Fruit fly (Drosophila melanogaster) whole organism, prepupa: ENCODE data around the gene CG15373.

Source experiments
- CG10631 ChIP-seq: fragments of 200-800 bp; sonication (Bioruptor generic); optimal IDR thresholded peaks from 2 replicates; lab custom pipeline; 2016; ENCODE audit warnings: missing biosample characterization, missing genetic modification characterization
- CG6808 ChIP-seq: fragments of 200-800 bp; sonication (Bioruptor generic); optimal IDR thresholded peaks from 3 replicates; lab custom pipeline; 2017; ENCODE audit warnings: missing biosample characterization, missing genetic modification characterization, mild to moderate bottlenecking, moderate library complexity, missing genetic modification reagents
- CG6854 ChIP-seq: fragments of 200-800 bp; sonication (Bioruptor generic); optimal IDR thresholded peaks from 2 replicates; lab custom pipeline; 2017; ENCODE audit warnings: missing biosample characterization, mild to moderate bottlenecking, missing genetic modification characterization
- CG7368 ChIP-seq: fragments of 200-800 bp; sonication (Bioruptor generic); optimal IDR thresholded peaks from 3 replicates; lab custom pipeline; 2016; ENCODE audit warnings: missing biosample characterization, missing genetic modification characterization
- CG9139 ChIP-seq: fragments of 200-800 bp; sonication (Bioruptor generic); optimal IDR thresholded peaks from 3 replicates; lab custom pipeline; 2017; ENCODE audit warnings: missing biosample characterization, mild to moderate bottlenecking, missing genetic modification characterization
- Eip75B ChIP-seq: fragments of 200-800 bp; sonication (Bioruptor generic); optimal IDR thresholded peaks from 3 replicates; lab custom pipeline; 2016; ENCODE audit warnings: missing biosample characterization, missing genetic modification characterization
- Ets21C ChIP-seq: fragments of 200-800 bp; sonication (Bioruptor generic); optimal IDR thresholded peaks from 3 replicates; lab custom pipeline; 2016; ENCODE audit warnings: missing biosample characterization, missing genetic modification characterization
- Hr38 ChIP-seq: sonication (Bioruptor generic); optimal IDR thresholded peaks from 2 replicates; lab custom pipeline; 2016; ENCODE audit warnings: missing biosample characterization, missing genetic modification characterization
- OdsH ChIP-seq: fragments of 200-800 bp; sonication (Bioruptor generic); optimal IDR thresholded peaks from 3 replicates; lab custom pipeline; 2016; ENCODE audit warnings: missing biosample characterization, missing genetic modification characterization
- Smox ChIP-seq: fragments of 200-800 bp; sonication (Bioruptor generic); optimal IDR thresholded peaks from 3 replicates; lab custom pipeline; 2016; ENCODE audit warnings: missing biosample characterization, missing genetic modification characterization
- achi ChIP-seq: fragments of 200-800 bp; sonication (Bioruptor generic); optimal IDR thresholded peaks from 3 replicates; lab custom pipeline; 2016; ENCODE audit warnings: missing biosample characterization, missing genetic modification characterization
- acj6 ChIP-seq: fragments of 200-800 bp; sonication (Bioruptor generic); optimal IDR thresholded peaks from 3 replicates; lab custom pipeline; 2016; ENCODE audit warnings: missing biosample characterization, missing genetic modification characterization
- dac ChIP-seq: fragments of 200-800 bp; sonication (Bioruptor generic); optimal IDR thresholded peaks from 2 replicates; lab custom pipeline; 2017; ENCODE audit warnings: missing biosample characterization, mild to moderate bottlenecking, missing genetic modification characterization
- eg ChIP-seq: fragments of 200-800 bp; sonication (Bioruptor generic); IDR thresholded peaks from 3 replicates; pipeline ENCODE4 v1.3.6; 2022; ENCODE audit warnings: missing biosample characterization, missing genetic modification characterization
- esn ChIP-seq: fragments of 200-800 bp; sonication (Bioruptor generic); optimal IDR thresholded peaks from 2 replicates; lab custom pipeline; 2016; ENCODE audit warnings: missing biosample characterization, mild to moderate bottlenecking, missing genetic modification characterization, moderate library complexity
- fd59A ChIP-seq: fragments of 200-800 bp; sonication (Bioruptor generic); optimal IDR thresholded peaks from 2 replicates; lab custom pipeline; 2017; ENCODE audit warnings: missing biosample characterization, mild to moderate bottlenecking, missing genetic modification characterization, missing genetic modification reagents
- salr ChIP-seq, 2 experiments: fragments of 200-800 bp; sonication (Bioruptor generic); optimal IDR thresholded peaks; 3 replicates each; lab custom pipeline; 2016 to 2018; ENCODE audit warnings: missing biosample characterization in 2 of 2, missing genetic modification characterization in 2 of 2, mild to moderate bottlenecking in 1 of 2
- topi ChIP-seq: fragments of 200-800 bp; sonication (Bioruptor generic); optimal IDR thresholded peaks from 3 replicates; lab custom pipeline; 2016; ENCODE audit warnings: missing biosample characterization, missing genetic modification characterization

CG15373 gene

dm6 chrX:18094747-18095352 is 51.1 kb downstream of the CG15373 start (continued):
- TF ChIP-seq OdsH, result peak; percentile 65
- TF ChIP-seq dac, result no peak
- peak; percentile 31 for TF ChIP-seq CG7368 (GFP tag; lab: Kevin White, UChicago)
- peak; percentile 22 for TF ChIP-seq topi (GFP tag; lab: Kevin White, UChicago)
- peak; percentile 51 for TF ChIP-seq esn (GFP tag; lab: Kevin White, UChicago)
- peak; percentile 29 for TF ChIP-seq Eip75B (GFP tag; lab: Kevin White, UChicago)
- peak; percentile 42; the same call in 1 of the 3 replicates for TF ChIP-seq eg (GFP tag; lab: Robert Waterston, UW)
- TF ChIP-seq Ets21C, result no peak
- peak; percentile 10 for TF ChIP-seq Smox (GFP tag; lab: Kevin White, UChicago)
- peak in 1 of 2 experiments; percentile 14 for TF ChIP-seq salr (GFP tag; optimal IDR thresholded peaks at IDR 0.05; lab: Kevin White, UChicago)
- no peak for TF ChIP-seq Hr38 (GFP tag; lab: Kevin White, UChicago)
- TF ChIP-seq CG6808 (GFP tag; lab: Kevin White, UChicago), result peak; percentile 56
- peak; percentile 55 for TF ChIP-seq achi (GFP tag; lab: Kevin White, UChicago)
- peak; percentile 44 for TF ChIP-seq fd59A (GFP tag; lab: Kevin White, UChicago)
- no peak for TF ChIP-seq CG9139 (GFP tag; lab: Kevin White, UChicago)
- peak; percentile 52 for TF ChIP-seq acj6 (GFP tag; lab: Kevin White, UChicago)
- no peak for TF ChIP-seq CG6854 (GFP tag; lab: Kevin White, UChicago)
- TF ChIP-seq CG10631 (GFP tag; lab: Kevin White, UChicago), result peak; percentile 49
- TF ChIP-seq, all 60 proteins: peak for 42
